In the genomic region with DNA sequence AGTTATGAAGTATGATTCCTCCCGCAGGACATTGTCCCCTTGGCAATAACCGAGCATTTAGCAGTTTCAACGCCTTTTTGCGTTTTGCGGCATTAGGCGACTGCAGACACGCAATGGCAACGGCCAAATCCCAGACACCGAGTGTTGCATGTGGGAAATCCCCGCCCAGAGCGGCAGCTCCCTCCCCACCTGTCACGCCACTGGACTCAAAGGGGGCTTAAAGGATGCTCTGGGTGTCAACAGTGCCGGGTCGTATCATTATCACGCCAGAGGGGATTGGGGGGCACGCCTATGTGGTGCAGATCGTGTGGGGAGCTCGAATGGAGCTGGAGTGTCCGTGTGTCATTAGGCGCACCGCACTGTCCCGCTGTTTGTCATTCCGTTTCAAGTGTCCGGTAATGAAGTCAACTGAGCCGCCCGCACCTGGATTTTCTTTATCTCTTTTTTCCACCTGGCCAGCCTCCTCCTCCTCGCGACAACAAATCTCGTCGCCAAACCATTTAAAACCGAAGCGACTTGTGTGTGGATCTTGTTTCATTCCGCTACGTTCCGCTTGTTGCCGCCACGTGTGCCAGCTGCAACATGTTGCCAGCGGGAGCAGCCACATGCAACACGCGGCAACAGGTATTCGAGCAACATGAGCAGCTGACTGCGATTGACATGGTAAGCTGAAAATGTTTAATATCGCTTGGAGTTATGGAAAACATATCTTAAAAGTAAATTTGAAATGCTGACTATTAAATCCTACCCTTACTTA, we compare ENCODE assay signal across 1 fruit fly cellular context.
TF ChIP-seq lines count a peak whose summit lies in the region.

No protein-coding gene starts in this region.

TF ChIP-seq in whole organism, embryonic, 481 proteins besides CTCF, POLR2A, EP300 and RAD21 (continued from another document):
- TF ChIP-seq CG6175 (GFP tag; IDR thresholded peaks at IDR 0.05; lab: Robert Waterston, UW) (peak; percentile 41; the same call in 1 of the 3 replicates), dati (GFP tag; IDR thresholded peaks at IDR 0.05; lab: Robert Waterston, UW) (0 out of 2 replicates have a peak, but pooled peaks have one; percentile 3), CG3995 (GFP tag; optimal IDR thresholded peaks at IDR 0.05; lab: Kevin White, UChicago) (no peak), tin (GFP tag; optimal IDR thresholded peaks at IDR 0.05; lab: Kevin White, UChicago) (no peak), prd (optimal IDR thresholded peaks at IDR 0.05; lab: Kevin White, UChicago) (no peak), prd (GFP tag; IDR thresholded peaks at IDR 0.05; lab: Robert Waterston, UW) (peak; percentile 28; the same call in 1 of the 3 replicates), Dip2 (GFP tag; IDR thresholded peaks at IDR 0.05; lab: Robert Waterston, UW) (no peak), lbe (GFP tag; optimal IDR thresholded peaks at IDR 0.05; lab: Kevin White, UChicago) (no peak), kah (GFP tag; optimal IDR thresholded peaks at IDR 0.05; lab: Kevin White, UChicago) (peak; percentile 76), CG9437 (GFP tag; optimal IDR thresholded peaks at IDR 0.05; lab: Kevin White, UChicago) (no peak), tio (GFP tag; optimal IDR thresholded peaks at IDR 0.05; lab: Kevin White, UChicago) (no peak), Med (GFP tag; lab: Kevin White, UChicago) (peak; percentile 69), ac (GFP tag; optimal IDR thresholded peaks at IDR 0.05; lab: Kevin White, UChicago) (peak; percentile 43), sna (GFP tag; IDR thresholded peaks at IDR 0.05; lab: Robert Waterston, UW; ENCODE audit: partially characterized antibody) (0 out of 2 replicates have a peak, but pooled peaks have one; percentile 26), CG2199 (GFP tag; IDR thresholded peaks at IDR 0.05; lab: Robert Waterston, UW) (peak; percentile 41; the same call in 1 of the 3 replicates), onecut (GFP tag; IDR thresholded peaks at IDR 0.05; lab: Robert Waterston, UW) (no peak), CG30403 (GFP tag; optimal IDR thresholded peaks at IDR 0.05; lab: Kevin White, UChicago) (no peak), h (optimal IDR thresholded peaks at IDR 0.05; lab: Kevin White, UChicago) (peak; percentile 39), ci (GFP tag; IDR thresholded peaks at IDR 0.05; lab: Robert Waterston, UW) (peak; percentile 46; the same call in 1 of the 3 replicates), zfh1 (GFP tag; IDR thresholded peaks at IDR 0.05; lab: Robert Waterston, UW) (0 out of 3 replicates have a peak, but pooled peaks have one; percentile 33), Awh (GFP tag; IDR thresholded peaks at IDR 0.05; lab: Robert Waterston, UW) (0 out of 2 replicates have a peak, but pooled peaks have one; percentile 23), Deaf1 (tag; optimal IDR thresholded peaks at IDR 0.05; lab: Kevin White, UChicago) (peak; percentile 88)
